Worm (Caenorhabditis elegans) whole organism, young adult: ENCODE data around the gene B0547.2.
A peak's percentile ranks its signal among the peaks of the same experiment; 100 is the strongest.

Experiments used
- B0336.3 ChIP-seq: fragments of 200-800 bp; sonication (Bioruptor generic); IDR thresholded peaks from 2 replicates; pipeline ENCODE4 v1.3.6; 2022; ENCODE audit warnings: missing genetic modification characterization, missing compliant biosample characterization
- C06A6.2 ChIP-seq: fragments of 200-800 bp; sonication (Bioruptor generic); conservative IDR thresholded peaks from 2 replicates; pipeline ENCODE4 v1.3.6; 2022; ENCODE audit warnings: missing genetic modification characterization, missing compliant biosample characterization
- T07F8.4 ChIP-seq: sonication (generic microtip); optimal IDR thresholded peaks from 2 replicates; lab custom pipeline; 2016; ENCODE audit warnings: mild to moderate bottlenecking, missing genetic modification characterization, moderate library complexity, missing compliant biosample characterization
- T26A5.8 ChIP-seq: sonication (generic microtip); optimal IDR thresholded peaks from 2 replicates; lab custom pipeline; 2016; ENCODE audit warnings: missing genetic modification characterization, missing compliant biosample characterization
- Y53G8AR.9 ChIP-seq: fragments of 200-800 bp; sonication (Bioruptor generic); conservative IDR thresholded peaks from 2 replicates; pipeline ENCODE4 v1.3.6; 2022; ENCODE audit warnings: missing genetic modification reagents, missing genetic modification characterization, missing compliant biosample characterization
- Y67H2A.10 ChIP-seq: fragments of 200-800 bp; sonication (Bioruptor generic); conservative IDR thresholded peaks from 2 replicates; pipeline ENCODE4 v1.3.6; 2022; ENCODE audit warnings: missing genetic modification reagents, missing genetic modification characterization, missing compliant biosample characterization
- Y95B8A.8 ChIP-seq: fragments of 200-800 bp; sonication (Bioruptor generic); IDR thresholded peaks from 2 replicates; pipeline ENCODE4 v1.3.6; 2022; ENCODE audit warnings: missing genetic modification reagents, missing genetic modification characterization, missing compliant biosample characterization
- ZK185.1 ChIP-seq: sonication (generic microtip); optimal IDR thresholded peaks from 2 replicates; lab custom pipeline; 2016; ENCODE audit warnings: mild to moderate bottlenecking, missing genetic modification characterization, missing compliant biosample characterization; ENCODE audit not compliant: poor library complexity, severe bottlenecking
- attf-5 ChIP-seq: fragments of 200-800 bp; sonication (Bioruptor generic); optimal IDR thresholded peaks from 2 replicates; lab custom pipeline; 2018; ENCODE audit warnings: mild to moderate bottlenecking, missing genetic modification characterization, missing compliant biosample characterization
- bed-2 ChIP-seq: fragments of 200-800 bp; sonication (Bioruptor generic); IDR thresholded peaks from 2 replicates; pipeline ENCODE4 v1.3.6; 2022; ENCODE audit warnings: missing genetic modification reagents, missing genetic modification characterization, missing compliant biosample characterization
- cebp-1 ChIP-seq, 2 experiments: fragments of 200-800 bp in 1 of 2; sonication (Bioruptor generic) in 1 of 2; sonication (generic microtip) in 1 of 2; IDR thresholded peaks in 1 of 2; optimal IDR thresholded peaks in 1 of 2; 2 replicates each; pipeline versions ENCODE4 v1.3.6 to Lab custom; 2017 to 2022; ENCODE audit warnings: missing compliant biosample characterization in 2 of 2, missing genetic modification characterization in 2 of 2, mild to moderate bottlenecking in 1 of 2, missing genetic modification reagents in 1 of 2, moderate library complexity in 1 of 2
- cebp-2 ChIP-seq: fragments of 200-800 bp; sonication (Bioruptor generic); IDR thresholded peaks from 2 replicates; pipeline ENCODE4 v1.3.6; 2022; ENCODE audit warnings: missing genetic modification characterization, missing compliant biosample characterization
- ceh-27 ChIP-seq: fragments of 200-800 bp; sonication (Bioruptor generic); optimal IDR thresholded peaks from 2 replicates; lab custom pipeline; 2018; ENCODE audit warnings: mild to moderate bottlenecking, missing genetic modification characterization, moderate library complexity, missing compliant biosample characterization
- ceh-58 ChIP-seq: fragments of 200-800 bp; sonication (Bioruptor generic); IDR thresholded peaks from 2 replicates; pipeline ENCODE4 v1.3.6; 2022; ENCODE audit warnings: missing genetic modification characterization, missing compliant biosample characterization
- die-1 ChIP-seq: sonication (generic microtip); optimal IDR thresholded peaks from 2 replicates; lab custom pipeline; 2016; ENCODE audit warnings: missing genotype, mild to moderate bottlenecking, missing genetic modification characterization, missing compliant biosample characterization
- dox-1 ChIP-seq: fragments of 200-800 bp; sonication (Bioruptor generic); IDR thresholded peaks from 2 replicates; pipeline ENCODE4 v1.3.6; 2022; ENCODE audit warnings: missing genetic modification reagents, missing genetic modification characterization, missing compliant biosample characterization
- dpl-1 ChIP-seq: fragments of 150-350 bp; optimal IDR thresholded peaks from 2 replicates; lab custom pipeline; 2014; ENCODE audit warnings: missing biosample characterization, missing genetic modification reagents, missing genetic modification characterization
- efl-1 ChIP-seq: fragments of 150-350 bp; optimal IDR thresholded peaks from 2 replicates; lab custom pipeline; 2014; ENCODE audit warnings: missing biosample characterization, missing genetic modification reagents, missing genetic modification characterization
- egrh-3 ChIP-seq: fragments of 200-800 bp; sonication (Bioruptor generic); IDR thresholded peaks from 2 replicates; pipeline ENCODE4 v1.3.6; 2022; ENCODE audit warnings: missing genetic modification reagents, missing genetic modification characterization, missing compliant biosample characterization
- hmg-1.2 ChIP-seq: fragments of 200-800 bp; sonication (Bioruptor generic); IDR thresholded peaks from 2 replicates; pipeline ENCODE4 v1.3.6; 2022; ENCODE audit warnings: missing genetic modification reagents, missing genetic modification characterization, missing compliant biosample characterization
- hsf-1 ChIP-seq: fragments of 200-800 bp; sonication (Bioruptor generic); IDR thresholded peaks from 2 replicates; pipeline ENCODE4 v1.3.6; 2022; ENCODE audit warnings: missing genetic modification reagents, missing genetic modification characterization, missing compliant biosample characterization
- lin-26 ChIP-seq: fragments of 200-800 bp; sonication (Bioruptor generic); IDR thresholded peaks from 2 replicates; pipeline ENCODE4 v1.3.6; 2022; ENCODE audit warnings: missing genetic modification reagents, missing genetic modification characterization, missing compliant biosample characterization
- lin-35 ChIP-seq, 3 experiments: fragments of 150-350 bp in 2 of 3; sonication (generic microtip) in 1 of 3; optimal IDR thresholded peaks; 2 replicates each; lab custom pipeline; 2014 to 2018; ENCODE audit warnings: missing biosample characterization in 3 of 3, missing genetic modification characterization in 3 of 3, missing genetic modification reagents in 3 of 3
- lin-40 ChIP-seq: sonication (generic microtip); optimal IDR thresholded peaks from 2 replicates; lab custom pipeline; 2016; ENCODE audit warnings: missing genetic modification characterization, mild to moderate bottlenecking, missing compliant biosample characterization, missing genotype, missing genetic modification reagents
- lin-54 ChIP-seq: fragments of 200-800 bp; sonication (Bioruptor generic); optimal IDR thresholded peaks from 2 replicates; lab custom pipeline; 2018; ENCODE audit warnings: mild to moderate bottlenecking, missing genetic modification characterization, missing compliant biosample characterization
- lsl-1 ChIP-seq: fragments of 200-800 bp; sonication (Bioruptor generic); optimal IDR thresholded peaks from 2 replicates; lab custom pipeline; 2018; ENCODE audit warnings: mild to moderate bottlenecking, missing genetic modification characterization, moderate library complexity, missing compliant biosample characterization
- madf-10 ChIP-seq: sonication (generic microtip); optimal IDR thresholded peaks from 2 replicates; lab custom pipeline; 2016; ENCODE audit warnings: mild to moderate bottlenecking, missing genetic modification characterization, missing compliant biosample characterization
- madf-3 ChIP-seq: fragments of 200-800 bp; sonication (Bioruptor generic); IDR thresholded peaks from 2 replicates; pipeline ENCODE4 v1.3.6; 2022; ENCODE audit warnings: missing genetic modification reagents, missing genetic modification characterization, missing compliant biosample characterization
- madf-6 ChIP-seq: fragments of 200-800 bp; sonication (Bioruptor generic); IDR thresholded peaks from 2 replicates; pipeline ENCODE4 v1.3.6; 2022; ENCODE audit warnings: missing genetic modification reagents, missing genetic modification characterization, missing compliant biosample characterization
- madf-8 ChIP-seq: fragments of 200-800 bp; sonication (Bioruptor generic); conservative IDR thresholded peaks from 2 replicates; pipeline ENCODE4 v1.3.6; 2022; ENCODE audit warnings: missing genetic modification reagents, missing genetic modification characterization, missing compliant biosample characterization
- mel-28 ChIP-seq: sonication (generic microtip); optimal IDR thresholded peaks from 2 replicates; lab custom pipeline; 2016; ENCODE audit warnings: borderline replicate concordance, mild to moderate bottlenecking, missing genetic modification characterization, missing compliant biosample characterization
- nhr-120 ChIP-seq: fragments of 200-800 bp; sonication (Bioruptor generic); IDR thresholded peaks from 2 replicates; pipeline ENCODE4 v1.3.6; 2022; ENCODE audit warnings: missing genetic modification characterization, missing compliant biosample characterization
- nhr-179 ChIP-seq: sonication (generic microtip); optimal IDR thresholded peaks from 2 replicates; lab custom pipeline; 2016; ENCODE audit warnings: mild to moderate bottlenecking, missing genetic modification characterization, missing compliant biosample characterization
- nhr-80 ChIP-seq: sonication (generic microtip); optimal IDR thresholded peaks from 2 replicates; lab custom pipeline; 2016; ENCODE audit warnings: missing genetic modification characterization, missing compliant biosample characterization
- nhr-90 ChIP-seq: sonication (generic microtip); optimal IDR thresholded peaks from 2 replicates; lab custom pipeline; 2016; ENCODE audit warnings: missing genotype, mild to moderate bottlenecking, missing genetic modification characterization, missing compliant biosample characterization
- sea-2 ChIP-seq: fragments of 200-800 bp; sonication (Bioruptor generic); IDR thresholded peaks from 2 replicates; pipeline ENCODE4 v1.3.6; 2022; ENCODE audit warnings: missing genetic modification characterization, missing compliant biosample characterization
- snpc-4 ChIP-seq, 5 experiments: fragments of 150-350 bp in 1 of 5; sonication (generic microtip) in 4 of 5; optimal IDR thresholded peaks; 2 replicates each; lab custom pipeline; 2014 to 2018; ENCODE audit warnings: missing genetic modification characterization in 5 of 5, missing biosample characterization in 3 of 5, antibody characterized with exemption in 2 of 5, mild to moderate bottlenecking in 2 of 5, missing compliant biosample characterization in 2 of 5, missing genotype in 2 of 5, moderate library complexity in 2 of 5, missing genetic modification reagents in 1 of 5
- tlf-1 ChIP-seq: fragments of 200-800 bp; sonication (Bioruptor generic); optimal IDR thresholded peaks from 2 replicates; lab custom pipeline; 2018; ENCODE audit warnings: mild to moderate bottlenecking, missing genetic modification characterization, missing compliant biosample characterization
- unc-130 ChIP-seq: sonication (generic microtip); optimal IDR thresholded peaks from 2 replicates; lab custom pipeline; 2016; ENCODE audit warnings: missing genetic modification reagents, missing genetic modification characterization, missing compliant biosample characterization
- unc-62 ChIP-seq: fragments of 150-350 bp; optimal IDR thresholded peaks from 2 replicates; lab custom pipeline; 2014; ENCODE audit warnings: missing biosample characterization, missing genetic modification reagents, missing genetic modification characterization
- xnd-1 ChIP-seq: sonication (generic microtip); optimal IDR thresholded peaks from 2 replicates; lab custom pipeline; 2016; ENCODE audit warnings: missing genotype, missing genetic modification reagents, missing genetic modification characterization, missing compliant biosample characterization
- zfh-2 ChIP-seq: fragments of 200-800 bp; sonication (Bioruptor generic); conservative IDR thresholded peaks from 2 replicates; pipeline ENCODE4 v1.3.6; 2022; ENCODE audit warnings: missing genetic modification reagents, missing genetic modification characterization, missing compliant biosample characterization
- ztf-18 ChIP-seq: sonication (generic microtip); optimal IDR thresholded peaks from 2 replicates; lab custom pipeline; 2016; ENCODE audit warnings: missing genotype, mild to moderate bottlenecking, missing genetic modification characterization, missing compliant biosample characterization
- ztf-26 ChIP-seq: sonication (generic microtip); optimal IDR thresholded peaks from 2 replicates; lab custom pipeline; 2017; ENCODE audit warnings: missing genetic modification characterization, missing compliant biosample characterization
- ztf-28 ChIP-seq: fragments of 200-800 bp; sonication (Bioruptor generic); IDR thresholded peaks from 2 replicates; pipeline ENCODE4 v1.3.6; 2022; ENCODE audit warnings: missing genetic modification reagents, missing genetic modification characterization, missing compliant biosample characterization

B0547.2 gene

DNA sequence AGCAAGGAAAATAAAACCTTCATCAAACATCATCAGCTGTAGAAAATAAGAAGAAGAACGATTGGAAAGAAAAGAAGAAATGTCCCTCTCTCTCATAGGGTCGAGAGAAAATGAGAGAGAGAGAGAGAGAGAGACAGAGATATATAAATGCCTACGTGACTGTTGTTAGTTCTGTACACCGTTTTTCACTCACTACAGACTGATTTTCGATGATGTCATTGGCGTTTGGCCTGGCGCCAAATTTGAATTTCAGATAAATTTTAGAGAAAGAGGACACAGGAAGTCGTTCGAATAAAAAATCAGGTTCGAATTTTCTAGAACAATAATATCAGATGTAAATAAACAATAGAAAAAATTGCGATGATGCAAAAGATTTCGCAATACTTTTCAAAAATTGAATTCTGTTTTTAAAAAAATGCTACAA lies 10.2 kb downstream of the B0547.2 start (continued):
- TF ChIP-seq ceh-27 (GFP tag; lab: Kevin White, UChicago), result no peak

ce11 chrIV:5657126-5657666 lies 11.4 kb downstream of the B0547.2 start:
- TF ChIP-seq lsl-1 (GFP tag; lab: Kevin White, UChicago) (peak; percentile 39), bed-2 (GFP tag; lab: Robert Waterston, UW) (no peak), madf-6 (GFP tag; lab: Robert Waterston, UW) (peak; percentile 86), ceh-58 (no peak), unc-130 (no peak), madf-3 (GFP tag; lab: Robert Waterston, UW) (no peak), ztf-18 (tag; lab: Kevin White, UChicago) (no peak), cebp-2 (GFP tag; lab: Robert Waterston, UW) (no peak), attf-5 (GFP tag; lab: Kevin White, UChicago) (peak; percentile 71), madf-10 (tag; lab: Kevin White, UChicago) (peak; percentile 51), nhr-179 (tag; lab: Kevin White, UChicago) (no peak), sea-2 (GFP tag; lab: Robert Waterston, UW) (no peak), hmg-1.2 (peak; percentile 90), xnd-1 (tag; lab: Kevin White, UChicago) (peak; percentile 57), tlf-1 (GFP tag; lab: Kevin White, UChicago) (no peak), lin-35 (GFP tag; optimal IDR thresholded peaks at IDR 0.05; lab: Kevin White, UChicago) (peak in 1 of 3 experiments; percentile 34), lin-26 (GFP tag; lab: Robert Waterston, UW) (peak; percentile 44; the same call in 1 of the 2 replicates), mel-28 (tag; lab: Kevin White, UChicago) (no peak), C06A6.2 (0 out of 2 replicates have a peak, but pooled peaks have one; percentile 56), madf-8 (GFP tag; lab: Robert Waterston, UW) (peak; percentile 64), egrh-3 (no peak), Y53G8AR.9 (GFP tag; lab: Robert Waterston, UW) (no peak), lin-40 (tag; lab: Kevin White, UChicago) (peak; percentile 77), dpl-1 (peak; percentile 18), hsf-1 (GFP tag; lab: Robert Waterston, UW) (peak; percentile 56; the same call in 1 of the 2 replicates), ZK185.1 (tag; lab: Kevin White, UChicago) (peak; percentile 57), B0336.3 (GFP tag; lab: Robert Waterston, UW) (peak; percentile 68), nhr-120 (GFP tag; lab: Robert Waterston, UW) (no peak), ztf-28 (GFP tag; lab: Robert Waterston, UW) (0 out of 2 replicates have a peak, but pooled peaks have one; percentile 28), Y67H2A.10 (GFP tag; lab: Robert Waterston, UW) (no peak), nhr-90 (peak; percentile 41), lin-54 (peak; percentile 48), snpc-4 (GFP tag; optimal IDR thresholded peaks at IDR 0.05; lab: Kevin White, UChicago) (no peak), snpc-4 (tag; optimal IDR thresholded peaks at IDR 0.05; lab: Kevin White, UChicago) (peak; percentile 25 to 68 (median 48)), dox-1 (peak; percentile 66), efl-1 (GFP tag; lab: Kevin White, UChicago) (peak; percentile 78), nhr-80 (no peak), unc-62 (GFP tag; lab: Kevin White, UChicago) (no peak), zfh-2 (GFP tag; lab: Robert Waterston, UW) (peak; percentile 80; the same call in 1 of the 2 replicates), die-1 (tag; lab: Kevin White, UChicago) (peak; percentile 59), ztf-26 (tag; lab: Kevin White, UChicago) (peak; percentile 57), Y95B8A.8 (GFP tag; lab: Robert Waterston, UW) (no peak), cebp-1 (GFP tag; IDR thresholded peaks at IDR 0.05; lab: Robert Waterston, UW) (0 out of 2 replicates have a peak, but pooled peaks have one; percentile 48), cebp-1 (tag; optimal IDR thresholded peaks at IDR 0.05; lab: Kevin White, UChicago) (peak; percentile 72), T26A5.8 (tag; lab: Kevin White, UChicago) (no peak), ceh-27 (GFP tag; lab: Kevin White, UChicago) (peak; percentile 9), T07F8.4 (tag; lab: Kevin White, UChicago) (no peak)
